Fruit fly (Drosophila melanogaster) ovary, adult (tissue): Measurements from ENCODE around the gene shams.
A peak's percentile ranks its signal among the peaks of the same experiment; 100 is the strongest.

Experiments used
- CG17801 ChIP-seq: fragments of 200-800 bp; optimal IDR thresholded peaks from 2 replicates; lab custom pipeline; 2019; ENCODE audit warnings: missing biosample characterization, mild to moderate bottlenecking, missing genetic modification characterization, moderate library complexity; ENCODE audit not compliant: partially characterized antibody

Gene shams

DNA sequence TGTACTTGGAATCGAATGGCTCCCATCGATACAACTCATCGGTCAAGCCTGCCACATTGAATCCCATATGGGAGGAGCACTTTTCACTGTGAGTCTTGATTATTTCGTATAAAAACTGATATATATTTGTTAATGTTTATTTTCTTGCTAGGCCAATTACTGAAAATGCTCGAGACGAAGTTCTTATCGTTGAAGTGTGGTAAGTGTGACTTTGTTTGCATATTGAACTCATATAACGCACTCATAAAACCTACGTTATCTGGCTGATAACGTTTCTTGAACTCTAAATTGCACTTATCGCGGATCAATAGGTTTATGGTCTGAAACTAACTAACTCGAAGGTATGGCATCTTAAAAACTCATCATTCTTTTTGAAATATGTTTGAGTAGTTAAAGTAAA, 13.9 kb downstream of the shams start:
- no peak for TF ChIP-seq CG17801

dm6 chr3R:25056488-25057157, 17.8 kb downstream of the shams start:
- no peak for TF ChIP-seq CG17801

DNA sequence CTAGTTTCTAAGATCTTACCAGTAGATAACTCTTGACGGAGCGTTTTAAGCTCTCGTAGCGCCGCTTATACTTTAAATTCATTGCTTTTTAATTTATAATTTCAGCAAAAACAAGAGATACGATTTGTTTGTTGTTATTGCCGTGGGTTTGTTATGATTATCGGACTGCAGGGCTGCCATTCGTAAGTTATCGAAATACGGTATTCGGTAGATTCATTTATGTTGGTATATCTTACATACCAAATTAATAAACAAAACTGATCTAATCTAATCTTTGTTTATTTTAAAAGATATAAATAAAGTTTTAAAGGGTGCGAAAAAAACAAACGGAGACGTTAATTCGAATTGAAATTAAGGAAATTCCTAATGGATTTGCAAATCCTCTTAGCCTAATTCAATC, 18.4 kb downstream of the shams start, which contains the start of the genes CG31111 and stac:
TSS of gene CG31111 (minus strand) at position 162 of the 400 bp plus-strand sequence.
TSS of gene stac (plus strand) at position 271 of the 400 bp plus-strand sequence.
- TF ChIP-seq CG17801, result no peak

dm6 chr3R:25054451-25055188, 19.8 kb downstream of the shams start, which contains the start of gene CG31109:
Gene CG31109, minus strand, starts transcription at chr3R:25054653.
- TF ChIP-seq CG17801, result peak; percentile 32

dm6 chr3R:25051441-25052097, 22.8 kb downstream of the shams start:
- TF ChIP-seq CG17801, result no peak

DNA sequence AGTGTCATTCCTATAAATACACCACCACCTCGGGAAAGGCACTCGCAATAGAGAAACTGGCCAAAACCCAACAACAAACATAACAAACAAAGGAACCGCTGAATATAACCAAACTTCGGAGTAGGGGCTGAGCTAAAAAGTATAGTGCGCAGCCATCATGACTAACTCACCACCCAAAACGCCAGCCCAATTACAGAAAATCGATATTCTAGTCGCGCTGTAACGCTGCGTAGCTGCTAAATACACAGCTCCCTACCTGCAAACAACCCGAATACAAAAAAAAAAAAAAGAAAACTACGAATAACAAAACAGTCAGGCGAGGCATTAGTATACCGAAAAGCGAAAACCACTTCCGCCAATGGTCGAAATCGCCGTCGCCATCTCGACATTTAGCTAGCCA, 23.8 kb downstream of the shams start:
- no peak for TF ChIP-seq CG17801

dm6 chr3R:25049742-25050517, 24.5 kb downstream of the shams start:
- TF ChIP-seq CG17801, result peak; percentile 88

dm6 chr3R:25049383-25049741, 25.0 kb downstream of the shams start, which contains the start of gene CG11791:
Gene CG11791, plus strand, starts transcription at chr3R:25049616.
- no peak for TF ChIP-seq CG17801

dm6 chr3R:25047504-25047903, 26.9 kb downstream of the shams start, which contains the start of gene CG11790:
Gene CG11790, plus strand, starts transcription at chr3R:25047706.
- TF ChIP-seq CG17801, result peak; percentile 38

- TF ChIP-seq CG17801, result no peak
Observed at dm6 chr3R:25046023-25046422, 28.4 kb downstream of the shams start, which contains the start of gene CG11786. Gene CG11786, plus strand, starts transcription at chr3R:25046323.

DNA sequence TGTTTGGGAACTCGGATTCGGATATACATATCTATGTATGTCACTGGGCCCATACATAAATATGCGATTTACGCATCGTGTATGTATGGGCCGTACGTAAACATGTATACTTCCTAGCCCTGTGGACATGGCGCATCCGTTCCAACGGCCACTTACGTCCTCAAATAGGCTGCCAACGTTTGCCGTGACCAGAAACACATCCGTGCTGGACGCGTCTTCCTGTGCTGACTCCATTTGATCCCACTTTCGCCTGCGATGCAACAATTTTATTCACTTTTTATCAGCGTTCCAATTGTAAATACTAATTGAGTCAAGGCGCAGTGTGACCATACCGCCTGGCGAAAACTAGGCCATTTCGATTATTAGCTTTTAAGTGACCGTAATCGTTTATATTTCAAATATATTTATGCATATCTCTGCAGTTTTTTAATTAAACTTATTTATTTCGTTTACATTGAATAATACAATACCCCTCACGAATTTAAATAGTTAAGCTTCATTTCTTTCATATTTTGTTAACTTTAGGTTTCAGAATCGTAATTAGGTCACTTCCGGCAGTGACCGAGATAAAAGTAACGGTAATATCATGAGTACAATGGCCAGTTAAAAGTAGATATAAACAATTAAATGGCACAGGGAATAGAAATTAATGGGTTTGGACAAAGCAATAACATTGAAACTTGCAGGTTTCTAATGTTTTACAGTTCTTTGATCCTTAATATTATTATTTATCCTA, 29.4 kb downstream of the shams start, which contains the start of gene 5PtaseI:
TSS of gene 5PtaseI (minus strand) at position 336 of the 736 bp plus-strand sequence.
- no peak for TF ChIP-seq CG17801

dm6 chr3R:25039028-25039476, 35.4 kb downstream of the shams start, which contains the start of the genes Ythdf and bai:
Gene Ythdf, minus strand, starts transcription at chr3R:25039249.
Gene bai, plus strand, starts transcription at chr3R:25039374.
- TF ChIP-seq CG17801, result peak; percentile 15

- no peak for TF ChIP-seq CG17801
Observed at dm6 chr3R:25036644-25037043, 37.8 kb downstream of the shams start, which contains the start of gene CG31115. Gene CG31115, plus strand, starts transcription at chr3R:25036944.

DNA sequence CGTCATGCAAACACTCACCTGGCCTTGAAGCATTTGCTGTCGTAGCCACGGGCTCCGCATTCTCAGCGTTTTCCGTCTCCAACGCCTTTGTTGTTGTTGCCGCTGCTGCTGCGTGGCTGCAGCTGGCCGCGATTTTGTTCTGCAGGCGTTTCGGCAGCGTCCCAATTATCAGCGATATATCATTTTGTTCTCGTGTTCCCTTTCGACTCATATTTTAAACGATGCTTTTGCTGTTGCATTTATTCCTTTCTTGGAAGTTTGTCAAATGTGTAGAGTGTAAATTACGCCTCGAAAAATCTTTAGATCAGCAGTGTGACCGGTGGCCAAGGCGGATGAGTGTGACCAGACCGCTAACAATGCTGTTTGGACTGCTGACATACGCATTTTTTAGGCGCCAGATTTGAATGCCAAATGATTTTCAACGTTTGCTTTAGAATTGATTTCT, 41.2 kb downstream of the shams start, which contains the start of gene Smg6:
TSS of gene Smg6 (minus strand) at position 324 of the 445 bp plus-strand sequence.
- TF ChIP-seq CG17801, result peak; percentile 35

- TF ChIP-seq CG17801, result no peak
Observed at dm6 chr3R:25032686-25033085, 41.7 kb downstream of the shams start.
